Worm (Caenorhabditis elegans): ENCODE data around the gene sti-1.

ce11 chrV:752679-753333, 20.5 kb upstream of the sti-1 start, which contains the start of the genes str-262 and srp-1:
- no peak for TF ChIP-seq ceh-82 (tag; optimal IDR thresholded peaks at IDR 0.05)
- no peak for TF ChIP-seq fkh-10 (GFP tag; optimal IDR thresholded peaks at IDR 0.05)
- no peak for TF ChIP-seq nhr-77 (tag; optimal IDR thresholded peaks at IDR 0.05)
- no peak for TF ChIP-seq jun-1 (tag; optimal IDR thresholded peaks at IDR 0.05)
- no peak for TF ChIP-seq nhr-76 (tag; optimal IDR thresholded peaks at IDR 0.05)
- TF ChIP-seq arid-1 (GFP tag; conservative IDR thresholded peaks at IDR 0.05), result no peak
- TF ChIP-seq zag-1 (tag; optimal IDR thresholded peaks at IDR 0.05), result no peak
- TF ChIP-seq mes-2 (tag; optimal IDR thresholded peaks at IDR 0.05; ENCODE audit: poor library complexity, severe bottlenecking), result no peak
- TF ChIP-seq ztf-11 (tag; optimal IDR thresholded peaks at IDR 0.05), result no peak
- TF ChIP-seq lin-13 (GFP tag; optimal IDR thresholded peaks at IDR 0.05), result no peak
- no peak for TF ChIP-seq egl-27 (tag; optimal IDR thresholded peaks at IDR 0.05)
